Worm (Caenorhabditis elegans) whole organism, young adult: Measurements from ENCODE around the gene ent-4.
A peak's percentile ranks its signal among the peaks of the same experiment; 100 is the strongest.

ENCODE experiments used
- B0019.2 ChIP-seq: fragments of 200-800 bp; sonication (Bioruptor generic); conservative IDR thresholded peaks from 2 replicates; pipeline ENCODE4 v1.3.6; 2022; ENCODE audit warnings: missing genetic modification reagents, missing genetic modification characterization, missing compliant biosample characterization
- B0261.1 ChIP-seq: sonication (generic microtip); optimal IDR thresholded peaks from 2 replicates; lab custom pipeline; 2016; ENCODE audit warnings: mild to moderate bottlenecking, missing genetic modification characterization, moderate library complexity, missing compliant biosample characterization
- C06A6.2 ChIP-seq: fragments of 200-800 bp; sonication (Bioruptor generic); conservative IDR thresholded peaks from 2 replicates; pipeline ENCODE4 v1.3.6; 2022; ENCODE audit warnings: missing genetic modification characterization, missing compliant biosample characterization
- F22D6.2 ChIP-seq: sonication (generic microtip); optimal IDR thresholded peaks from 2 replicates; lab custom pipeline; 2016; ENCODE audit warnings: mild to moderate bottlenecking, missing genetic modification characterization, missing compliant biosample characterization
- Y79H2A.3 ChIP-seq: fragments of 200-800 bp; sonication (Bioruptor generic); conservative IDR thresholded peaks from 2 replicates; pipeline ENCODE4 v1.3.6; 2022; ENCODE audit warnings: missing genetic modification reagents, missing genetic modification characterization, missing compliant biosample characterization
- attf-6 ChIP-seq: fragments of 200-800 bp; sonication (Bioruptor generic); IDR thresholded peaks from 2 replicates; pipeline ENCODE4 v1.3.6; 2022; ENCODE audit warnings: missing genetic modification reagents, missing genetic modification characterization, missing compliant biosample characterization
- ceh-27 ChIP-seq: fragments of 200-800 bp; sonication (Bioruptor generic); optimal IDR thresholded peaks from 2 replicates; lab custom pipeline; 2018; ENCODE audit warnings: mild to moderate bottlenecking, missing genetic modification characterization, moderate library complexity, missing compliant biosample characterization
- ceh-40 ChIP-seq: fragments of 200-800 bp; sonication (Bioruptor generic); IDR thresholded peaks from 2 replicates; pipeline ENCODE4 v1.3.6; 2022; ENCODE audit warnings: missing genetic modification characterization, missing compliant biosample characterization
- ceh-58 ChIP-seq: fragments of 200-800 bp; sonication (Bioruptor generic); IDR thresholded peaks from 2 replicates; pipeline ENCODE4 v1.3.6; 2022; ENCODE audit warnings: missing genetic modification characterization, missing compliant biosample characterization
- chd-7 ChIP-seq: sonication (generic microtip); optimal IDR thresholded peaks from 2 replicates; lab custom pipeline; 2016; ENCODE audit warnings: mild to moderate bottlenecking, missing genetic modification characterization, moderate library complexity, missing compliant biosample characterization
- dpff-1 ChIP-seq: sonication (generic microtip); optimal IDR thresholded peaks from 2 replicates; lab custom pipeline; 2017; ENCODE audit warnings: mild to moderate bottlenecking, missing genetic modification characterization, missing compliant biosample characterization
- hlh-26 ChIP-seq: fragments of 200-800 bp; sonication (Bioruptor generic); conservative IDR thresholded peaks from 2 replicates; pipeline ENCODE4 v1.3.6; 2022; ENCODE audit warnings: missing genetic modification reagents, missing genetic modification characterization, missing compliant biosample characterization
- let-607 ChIP-seq, 2 experiments: fragments of 200-800 bp in 1 of 2; sonication (Bioruptor generic) in 1 of 2; sonication (generic microtip) in 1 of 2; optimal IDR thresholded peaks; 2 replicates each; lab custom pipeline; 2016 to 2018; ENCODE audit warnings: mild to moderate bottlenecking in 2 of 2, missing compliant biosample characterization in 2 of 2, missing genetic modification characterization in 2 of 2, moderate library complexity in 2 of 2, missing genotype in 1 of 2
- lin-26 ChIP-seq: fragments of 200-800 bp; sonication (Bioruptor generic); IDR thresholded peaks from 2 replicates; pipeline ENCODE4 v1.3.6; 2022; ENCODE audit warnings: missing genetic modification reagents, missing genetic modification characterization, missing compliant biosample characterization
- lin-40 ChIP-seq: sonication (generic microtip); optimal IDR thresholded peaks from 2 replicates; lab custom pipeline; 2016; ENCODE audit warnings: missing genetic modification characterization, mild to moderate bottlenecking, missing compliant biosample characterization, missing genotype, missing genetic modification reagents
- lin-54 ChIP-seq: fragments of 200-800 bp; sonication (Bioruptor generic); optimal IDR thresholded peaks from 2 replicates; lab custom pipeline; 2018; ENCODE audit warnings: mild to moderate bottlenecking, missing genetic modification characterization, missing compliant biosample characterization
- lir-1 ChIP-seq: fragments of 200-800 bp; sonication (Bioruptor generic); conservative IDR thresholded peaks from 2 replicates; pipeline ENCODE4 v1.3.6; 2022; ENCODE audit warnings: missing genetic modification reagents, missing genetic modification characterization, missing compliant biosample characterization
- nfya-2 ChIP-seq: fragments of 200-800 bp; sonication (Bioruptor generic); IDR thresholded peaks from 2 replicates; pipeline ENCODE4 v1.3.6; 2022; ENCODE audit warnings: missing genetic modification reagents, missing genetic modification characterization, missing compliant biosample characterization
- nfyb-1 ChIP-seq: fragments of 200-800 bp; sonication (Bioruptor generic); IDR thresholded peaks from 2 replicates; pipeline ENCODE4 v1.3.6; 2022; ENCODE audit warnings: missing genetic modification reagents, missing genetic modification characterization, missing compliant biosample characterization
- nhr-179 ChIP-seq: sonication (generic microtip); optimal IDR thresholded peaks from 2 replicates; lab custom pipeline; 2016; ENCODE audit warnings: mild to moderate bottlenecking, missing genetic modification characterization, missing compliant biosample characterization
- nhr-80 ChIP-seq: sonication (generic microtip); optimal IDR thresholded peaks from 2 replicates; lab custom pipeline; 2016; ENCODE audit warnings: missing genetic modification characterization, missing compliant biosample characterization
- repo-1 ChIP-seq: sonication (generic microtip); optimal IDR thresholded peaks from 2 replicates; lab custom pipeline; 2017; ENCODE audit warnings: mild to moderate bottlenecking, missing genetic modification characterization, missing compliant biosample characterization
- rpc-1 ChIP-seq, 2 experiments: fragments of 150-350 bp in 1 of 2; sonication (generic microtip) in 1 of 2; optimal IDR thresholded peaks; 2 replicates each; lab custom pipeline; 2014 to 2018; ENCODE audit warnings: missing biosample characterization in 1 of 2, missing genetic modification characterization in 1 of 2, missing genetic modification reagents in 1 of 2, missing genotype in 1 of 2
- sdz-38 ChIP-seq: sonication (generic microtip); optimal IDR thresholded peaks from 2 replicates; lab custom pipeline; 2016; ENCODE audit warnings: missing genotype, missing genetic modification characterization, missing compliant biosample characterization
- sea-2 ChIP-seq: fragments of 200-800 bp; sonication (Bioruptor generic); IDR thresholded peaks from 2 replicates; pipeline ENCODE4 v1.3.6; 2022; ENCODE audit warnings: missing genetic modification characterization, missing compliant biosample characterization
- snpc-4 ChIP-seq, 5 experiments: fragments of 150-350 bp in 1 of 5; sonication (generic microtip) in 4 of 5; optimal IDR thresholded peaks; 2 replicates each; lab custom pipeline; 2014 to 2018; ENCODE audit warnings: missing genetic modification characterization in 5 of 5, missing biosample characterization in 3 of 5, antibody characterized with exemption in 2 of 5, mild to moderate bottlenecking in 2 of 5, missing compliant biosample characterization in 2 of 5, missing genotype in 2 of 5, moderate library complexity in 2 of 5, missing genetic modification reagents in 1 of 5
- tbp1 ChIP-seq: fragments of 200-800 bp; sonication (Bioruptor generic); optimal IDR thresholded peaks from 2 replicates; lab custom pipeline; 2018; ENCODE audit warnings: mild to moderate bottlenecking, missing genetic modification characterization, missing compliant biosample characterization
- tbx-9 ChIP-seq: sonication (generic microtip); optimal IDR thresholded peaks from 2 replicates; lab custom pipeline; 2016; ENCODE audit warnings: borderline replicate concordance, missing genetic modification characterization, inconsistent platforms, missing compliant biosample characterization
- unc-130 ChIP-seq: sonication (generic microtip); optimal IDR thresholded peaks from 2 replicates; lab custom pipeline; 2016; ENCODE audit warnings: missing genetic modification reagents, missing genetic modification characterization, missing compliant biosample characterization
- ztf-22 ChIP-seq: fragments of 200-800 bp; sonication (Bioruptor generic); optimal IDR thresholded peaks from 2 replicates; lab custom pipeline; 2018; ENCODE audit warnings: mild to moderate bottlenecking, missing genetic modification characterization, moderate library complexity, missing compliant biosample characterization
- ztf-26 ChIP-seq: sonication (generic microtip); optimal IDR thresholded peaks from 2 replicates; lab custom pipeline; 2017; ENCODE audit warnings: missing genetic modification characterization, missing compliant biosample characterization
- ztf-3 ChIP-seq: fragments of 200-800 bp; sonication (Bioruptor generic); optimal IDR thresholded peaks from 2 replicates; lab custom pipeline; 2018; ENCODE audit warnings: mild to moderate bottlenecking, missing genetic modification characterization, missing compliant biosample characterization
- ztf-6 ChIP-seq: fragments of 200-800 bp; sonication (Bioruptor generic); IDR thresholded peaks from 2 replicates; pipeline ENCODE4 v1.3.6; 2022; ENCODE audit warnings: missing genetic modification reagents, missing genetic modification characterization, missing compliant biosample characterization

ent-4 gene

ce11 chrIV:13726630-13727029 lies at the start of gene ent-4:
TSS of gene ent-4 (plus strand) at chrIV:13726930.
- TF ChIP-seq ceh-40 (GFP tag; lab: Robert Waterston, UW) (no peak), tbx-9 (tag; lab: Kevin White, UChicago) (no peak), hlh-26 (GFP tag; lab: Robert Waterston, UW) (no peak), sea-2 (no peak), sdz-38 (tag; lab: Kevin White, UChicago) (no peak), ceh-27 (GFP tag; lab: Kevin White, UChicago) (no peak)

- TF ChIP-seq repo-1 (tag; lab: Kevin White, UChicago) (no peak), Y79H2A.3 (GFP tag; lab: Robert Waterston, UW) (no peak), B0019.2 (GFP tag; lab: Robert Waterston, UW) (no peak), unc-130 (no peak), nhr-80 (tag; lab: Kevin White, UChicago) (no peak), rpc-1 (optimal IDR thresholded peaks at IDR 0.05; lab: Kevin White, UChicago) (no peak), rpc-1 (tag; optimal IDR thresholded peaks at IDR 0.05; lab: Kevin White, UChicago) (no peak), lin-26 (GFP tag; lab: Robert Waterston, UW) (no peak), lin-40 (tag; lab: Kevin White, UChicago) (no peak), let-607 (tag; optimal IDR thresholded peaks at IDR 0.05; lab: Kevin White, UChicago) (no peak), nfya-2 (no peak), ceh-58 (no peak), ztf-22 (no peak), C06A6.2 (no peak), tbx-9 (tag; lab: Kevin White, UChicago) (no peak), nfyb-1 (GFP tag; lab: Robert Waterston, UW) (no peak), lir-1 (GFP tag; lab: Robert Waterston, UW) (no peak), B0261.1 (tag; lab: Kevin White, UChicago) (no peak)
Measured at ce11 chrIV:13678649-13679048, 48.1 kb upstream of the ent-4 start, which contains the start of gene srlf-26. TSS of gene srlf-26 (plus strand) at chrIV:13678949.

- TF ChIP-seq lir-1 (GFP tag; lab: Robert Waterston, UW) (no peak), ztf-3 (no peak), tbp1 (GFP tag; lab: Kevin White, UChicago) (no peak), dpff-1 (tag; lab: Kevin White, UChicago) (no peak), lin-54 (GFP tag; lab: Kevin White, UChicago) (no peak), ztf-26 (tag; lab: Kevin White, UChicago) (no peak)
Measured at ce11 chrIV:13679495-13679894, 47.2 kb upstream of the ent-4 start.

- TF ChIP-seq snpc-4 (GFP tag; optimal IDR thresholded peaks at IDR 0.05; lab: Kevin White, UChicago) (no peak), snpc-4 (tag; optimal IDR thresholded peaks at IDR 0.05; lab: Kevin White, UChicago) (no peak), nhr-80 (tag; lab: Kevin White, UChicago) (peak; percentile 13)
- TF ChIP-seq, all 124 proteins: peak for 1
Measured at ce11 chrIV:13682733-13683132, 44.0 kb upstream of the ent-4 start.

- TF ChIP-seq attf-6 (GFP tag; lab: Robert Waterston, UW) (0 out of 2 replicates have a peak, but pooled peaks have one; percentile 55), ceh-40 (GFP tag; lab: Robert Waterston, UW) (no peak), ztf-6 (GFP tag; lab: Robert Waterston, UW) (no peak), F22D6.2 (tag; lab: Kevin White, UChicago) (no peak), snpc-4 (GFP tag; optimal IDR thresholded peaks at IDR 0.05; lab: Kevin White, UChicago) (no peak), snpc-4 (tag; optimal IDR thresholded peaks at IDR 0.05; lab: Kevin White, UChicago) (peak in 1 of 4 experiments; percentile 73), chd-7 (tag; lab: Kevin White, UChicago) (no peak), nhr-179 (tag; lab: Kevin White, UChicago) (no peak)
Measured at ce11 chrIV:13684827-13685226, 41.9 kb upstream of the ent-4 start.
